Fruit fly (Drosophila melanogaster) whole organism: ENCODE data around the gene CG31437.

ENCODE experiments used
- CG8478 ChIP-seq: fragments of >200 bp; optimal IDR thresholded peaks from 2 replicates; lab custom pipeline; 2018; ENCODE audit warnings: inconsistent platforms
- Dll ChIP-seq: fragments of >200 bp; optimal IDR thresholded peaks from 2 replicates; lab custom pipeline; 2017
- EcR ChIP-seq, 2 experiments: fragments of >200 bp; optimal IDR thresholded peaks; 2 replicates each; lab custom pipeline; 2017; ENCODE audit warnings: missing biosample characterization in 2 of 2, missing genetic modification characterization in 2 of 2, missing genetic modification reagents in 2 of 2
- pan ChIP-seq: fragments of >200 bp; optimal IDR thresholded peaks from 2 replicates; lab custom pipeline; 2017
- psq ChIP-seq: fragments of >200 bp; optimal IDR thresholded peaks from 2 replicates; lab custom pipeline; 2017
- usp ChIP-seq: fragments of >200 bp; optimal IDR thresholded peaks from 2 replicates; lab custom pipeline; 2017; ENCODE audit warnings: missing biosample characterization, missing genetic modification characterization, mixed read lengths

Gene CG31437

dm6 chr3R:25383400-25383799, at the start of gene CG31437:
Gene CG31437, plus strand, starts transcription at chr3R:25383700.
- no peak for TF ChIP-seq EcR (GFP tag; optimal IDR thresholded peaks at IDR 0.05; lab: Kevin White, UChicago)
- no peak for TF ChIP-seq psq
- no peak for TF ChIP-seq usp (GFP tag; lab: Kevin White, UChicago)
- no peak for TF ChIP-seq pan (lab: Kevin White, UChicago)
- TF ChIP-seq Dll: no peak
- TF ChIP-seq CG8478 (lab: Kevin White, UChicago): no peak

dm6 chr3R:25335065-25335464, 48.4 kb upstream of the CG31437 start, which contains the start of the genes CG10669 and CG11902:
Gene CG10669, minus strand, starts transcription at chr3R:25335243.
Gene CG11902, plus strand, starts transcription at chr3R:25335257.
- TF ChIP-seq usp (GFP tag; lab: Kevin White, UChicago) (no peak), CG8478 (lab: Kevin White, UChicago) (no peak), Dll (no peak), pan (lab: Kevin White, UChicago) (no peak), psq (no peak), EcR (GFP tag; optimal IDR thresholded peaks at IDR 0.05; lab: Kevin White, UChicago) (no peak)

- no peak for TF ChIP-seq EcR (GFP tag; optimal IDR thresholded peaks at IDR 0.05; lab: Kevin White, UChicago)
- TF ChIP-seq usp (GFP tag; lab: Kevin White, UChicago): no peak
- no peak for TF ChIP-seq Dll
- TF ChIP-seq psq: no peak
- no peak for TF ChIP-seq CG8478 (lab: Kevin White, UChicago)
Measured at dm6 chr3R:25339952-25340351, 43.5 kb upstream of the CG31437 start, which contains the start of gene rha. Gene rha, plus strand, starts transcription at chr3R:25340252.

- TF ChIP-seq Dll: no peak
- no peak for TF ChIP-seq pan (lab: Kevin White, UChicago)
- no peak for TF ChIP-seq CG8478 (lab: Kevin White, UChicago)
- no peak for TF ChIP-seq psq
- no peak for TF ChIP-seq EcR (GFP tag; optimal IDR thresholded peaks at IDR 0.05; lab: Kevin White, UChicago)
- no peak for TF ChIP-seq usp (GFP tag; lab: Kevin White, UChicago)
Measured at dm6 chr3R:25346899-25347298, 36.6 kb upstream of the CG31437 start, which contains the start of gene tobi. Gene tobi, minus strand, starts transcription at chr3R:25346921.

dm6 chr3R:25357985-25358384, 25.5 kb upstream of the CG31437 start, which contains the start of gene ND-49L:
Gene ND-49L, plus strand, starts transcription at chr3R:25358285.
- TF ChIP-seq Dll (no peak), pan (lab: Kevin White, UChicago) (no peak), psq (no peak), usp (GFP tag; lab: Kevin White, UChicago) (no peak), CG8478 (lab: Kevin White, UChicago) (no peak), EcR (GFP tag; optimal IDR thresholded peaks at IDR 0.05; lab: Kevin White, UChicago) (no peak)

- TF ChIP-seq EcR (GFP tag; optimal IDR thresholded peaks at IDR 0.05; lab: Kevin White, UChicago) (no peak), pan (lab: Kevin White, UChicago) (no peak), psq (no peak), Dll (no peak), usp (GFP tag; lab: Kevin White, UChicago) (no peak)
Measured at dm6 chr3R:25382681-25383080, 819 bp upstream of the CG31437 start, which contains the start of gene alrm. Gene alrm, minus strand, starts transcription at chr3R:25382781.

dm6 chr3R:25384206-25384605, 706 bp downstream of the CG31437 start:
- no peak for TF ChIP-seq Dll
- no peak for TF ChIP-seq usp (GFP tag; lab: Kevin White, UChicago)
- no peak for TF ChIP-seq pan (lab: Kevin White, UChicago)
- no peak for TF ChIP-seq CG8478 (lab: Kevin White, UChicago)
- TF ChIP-seq psq: no peak

- TF ChIP-seq EcR (GFP tag; optimal IDR thresholded peaks at IDR 0.05; lab: Kevin White, UChicago) (no peak), usp (GFP tag; lab: Kevin White, UChicago) (no peak), CG8478 (lab: Kevin White, UChicago) (no peak), Dll (no peak), pan (lab: Kevin White, UChicago) (no peak), psq (no peak)
Measured at dm6 chr3R:25388522-25388921, 5.0 kb downstream of the CG31437 start.

- TF ChIP-seq CG8478 (lab: Kevin White, UChicago) (no peak), EcR (GFP tag; optimal IDR thresholded peaks at IDR 0.05; lab: Kevin White, UChicago) (no peak), pan (lab: Kevin White, UChicago) (no peak)
Measured at dm6 chr3R:25400545-25400944, 17.0 kb downstream of the CG31437 start, which contains the start of gene Muc96D. Gene Muc96D, minus strand, starts transcription at chr3R:25400645.

dm6 chr3R:25427175-25427574, 43.7 kb downstream of the CG31437 start:
- TF ChIP-seq psq (no peak), CG8478 (lab: Kevin White, UChicago) (no peak), Dll (no peak), pan (lab: Kevin White, UChicago) (no peak), usp (GFP tag; lab: Kevin White, UChicago) (no peak), EcR (GFP tag; optimal IDR thresholded peaks at IDR 0.05; lab: Kevin White, UChicago) (no peak)
